Worm (Caenorhabditis elegans): Measurements from ENCODE around the gene Y72A10A.1.

DNA sequence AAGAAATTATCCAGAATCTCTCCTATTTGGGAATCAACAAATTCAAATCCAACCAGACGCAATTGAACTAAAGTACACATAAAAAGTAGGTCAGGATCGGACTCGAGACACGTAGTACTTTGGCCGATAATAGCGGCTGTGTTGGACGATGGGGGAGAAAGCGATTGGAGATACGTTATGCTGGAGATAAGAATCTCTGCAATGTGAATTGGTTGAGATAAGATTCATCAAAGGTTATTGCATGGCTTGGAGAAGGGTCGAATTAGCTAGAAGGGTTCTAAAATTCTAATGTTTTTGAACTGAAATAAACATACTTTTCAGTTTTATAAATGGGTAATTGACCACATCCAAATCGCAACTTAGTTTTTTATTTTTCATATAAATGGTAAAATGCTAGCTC is 45.6 kb downstream of the Y72A10A.1 start:
- TF ChIP-seq lin-13 (GFP tag; optimal IDR thresholded peaks at IDR 0.05) = no peak
- TF ChIP-seq F37D6.2 (tag; optimal IDR thresholded peaks at IDR 0.05) = no peak
- no peak for TF ChIP-seq nhr-42 (GFP tag; IDR thresholded peaks at IDR 0.05)
- TF ChIP-seq mxl-3 (GFP tag; optimal IDR thresholded peaks at IDR 0.05) = no peak
- no peak for TF ChIP-seq lin-39 (tag; optimal IDR thresholded peaks at IDR 0.05)
- no peak for TF ChIP-seq fkh-10 (GFP tag; optimal IDR thresholded peaks at IDR 0.05)
